Worm (Caenorhabditis elegans) whole organism, midembryonic: Measurements from ENCODE around the gene alg-4.

Experiments
- T22C8.4 ChIP-seq: fragments of 200-800 bp; sonication (Bioruptor generic); IDR thresholded peaks from 2 replicates; pipeline ENCODE4 v1.3.6; 2022; ENCODE audit warnings: missing genetic modification characterization, missing compliant biosample characterization
- cog-1 ChIP-seq: sonication (generic microtip); optimal IDR thresholded peaks from 2 replicates; lab custom pipeline; 2016; ENCODE audit warnings: missing genetic modification characterization, missing compliant biosample characterization
- flt-1 ChIP-seq: fragments of 200-800 bp; sonication (Bioruptor generic); IDR thresholded peaks from 2 replicates; pipeline ENCODE4 v1.3.6; 2022; ENCODE audit warnings: missing genetic modification characterization, missing compliant biosample characterization
- klf-2 ChIP-seq: fragments of 200-800 bp; sonication (Bioruptor generic); conservative IDR thresholded peaks from 2 replicates; pipeline ENCODE4 v1.3.6; 2022; ENCODE audit warnings: missing genetic modification reagents, missing genetic modification characterization, missing compliant biosample characterization
- med-1 ChIP-seq: sonication (generic microtip); optimal IDR thresholded peaks from 2 replicates; lab custom pipeline; 2017; ENCODE audit warnings: missing genetic modification characterization, mild to moderate bottlenecking, missing compliant biosample characterization, antibody characterized with exemption, missing genetic modification reagents; ENCODE audit not compliant: insufficient read depth
- ref-1 ChIP-seq: fragments of 200-800 bp; sonication (Bioruptor generic); conservative IDR thresholded peaks from 2 replicates; pipeline ENCODE4 v1.3.6; 2022; ENCODE audit warnings: missing genetic modification reagents, missing genetic modification characterization, missing compliant biosample characterization
- ztf-29 ChIP-seq: fragments of 200-800 bp; sonication (Bioruptor generic); IDR thresholded peaks from 2 replicates; pipeline ENCODE4 v1.3.6; 2022; ENCODE audit warnings: missing genetic modification reagents, missing genetic modification characterization, missing compliant biosample characterization

ce11 chrIII:9850877-9851276 lies 40.3 kb downstream of the alg-4 start:
- TF ChIP-seq klf-2 (no peak), med-1 (GFP tag; lab: Kevin White, UChicago) (no peak), flt-1 (no peak), ztf-29 (GFP tag; lab: Robert Waterston, UW) (no peak), T22C8.4 (no peak), cog-1 (no peak), ref-1 (GFP tag; lab: Robert Waterston, UW) (no peak)
